Worm (Caenorhabditis elegans) whole organism, L2 larva: ENCODE results near the gene npr-18.

Experiments
- C34F6.9 ChIP-seq: fragments of 150-350 bp; optimal IDR thresholded peaks from 2 replicates; lab custom pipeline; 2014; ENCODE audit warnings: missing biosample characterization, missing genetic modification characterization
- F13H6.1 ChIP-seq: sonication (generic microtip); optimal IDR thresholded peaks from 2 replicates; lab custom pipeline; 2016; ENCODE audit warnings: missing genetic modification characterization, missing compliant biosample characterization
- R02D3.7 ChIP-seq: fragments of 150-350 bp; optimal IDR thresholded peaks from 2 replicates; lab custom pipeline; 2014; ENCODE audit warnings: missing biosample characterization, missing genetic modification characterization
- Y55F3AM.14 ChIP-seq: fragments of 200-800 bp; sonication (Bioruptor generic); optimal IDR thresholded peaks from 2 replicates; lab custom pipeline; 2018; ENCODE audit warnings: mild to moderate bottlenecking, missing genetic modification characterization, missing compliant biosample characterization
- ZK546.5 ChIP-seq: sonication (generic microtip); optimal IDR thresholded peaks from 2 replicates; lab custom pipeline; 2017; ENCODE audit warnings: missing biosample characterization, missing genetic modification characterization
- alr-1 ChIP-seq: fragments of 150-350 bp; optimal IDR thresholded peaks from 2 replicates; lab custom pipeline; 2014; ENCODE audit warnings: missing biosample characterization, missing genetic modification characterization
- aly-2 ChIP-seq: fragments of 150-350 bp; optimal IDR thresholded peaks from 2 replicates; lab custom pipeline; 2014; ENCODE audit warnings: missing biosample characterization, missing genetic modification characterization
- blmp-1 ChIP-seq: sonication (generic microtip); optimal IDR thresholded peaks from 2 replicates; lab custom pipeline; 2017; ENCODE audit warnings: missing genetic modification characterization, mild to moderate bottlenecking, missing compliant biosample characterization, antibody characterized with exemption, moderate library complexity; ENCODE audit not compliant: insufficient read depth
- ceh-82 ChIP-seq: fragments of 150-350 bp; optimal IDR thresholded peaks from 2 replicates; lab custom pipeline; 2014; ENCODE audit warnings: missing biosample characterization, missing genetic modification characterization
- crh-2 ChIP-seq: sonication (generic microtip); optimal IDR thresholded peaks from 2 replicates; lab custom pipeline; 2017; ENCODE audit warnings: missing biosample characterization, missing genetic modification characterization
- dmd-4 ChIP-seq: sonication (generic microtip); optimal IDR thresholded peaks from 2 replicates; lab custom pipeline; 2017; ENCODE audit warnings: missing biosample characterization, missing genetic modification characterization
- egl-27 ChIP-seq: sonication (generic microtip); optimal IDR thresholded peaks from 3 replicates; lab custom pipeline; 2017; ENCODE audit warnings: missing biosample characterization, missing genetic modification reagents, missing genetic modification characterization
- elt-1 ChIP-seq: fragments of 150-350 bp; optimal IDR thresholded peaks from 2 replicates; lab custom pipeline; 2014; ENCODE audit warnings: missing biosample characterization, missing genetic modification characterization
- elt-3 ChIP-seq: sonication (generic microtip); optimal IDR thresholded peaks from 2 replicates; lab custom pipeline; 2017; ENCODE audit warnings: missing biosample characterization, missing genetic modification characterization
- fos-1 ChIP-seq: fragments of 150-350 bp; optimal IDR thresholded peaks from 2 replicates; lab custom pipeline; 2014; ENCODE audit warnings: missing biosample characterization, missing genetic modification characterization
- gmeb-1 ChIP-seq: fragments of 150-350 bp; optimal IDR thresholded peaks from 2 replicates; lab custom pipeline; 2014; ENCODE audit warnings: missing biosample characterization, missing genetic modification characterization
- lin-13 ChIP-seq: fragments of 150-350 bp; optimal IDR thresholded peaks from 2 replicates; lab custom pipeline; 2014; ENCODE audit warnings: missing biosample characterization, missing genetic modification reagents, missing genetic modification characterization
- lin-39 ChIP-seq: fragments of 150-350 bp; optimal IDR thresholded peaks from 2 replicates; lab custom pipeline; 2014; ENCODE audit warnings: missing biosample characterization, missing genetic modification reagents, missing genetic modification characterization
- lsy-2 ChIP-seq, 2 experiments: fragments of 150-350 bp in 1 of 2; sonication (generic microtip) in 1 of 2; optimal IDR thresholded peaks; 2 replicates each; lab custom pipeline; 2014 to 2017; ENCODE audit warnings: missing biosample characterization in 2 of 2, missing genetic modification characterization in 2 of 2
- mab-5 ChIP-seq: fragments of 150-350 bp; optimal IDR thresholded peaks from 2 replicates; lab custom pipeline; 2014; ENCODE audit warnings: missing biosample characterization, missing genetic modification characterization
- mbf-1 ChIP-seq: sonication (generic microtip); optimal IDR thresholded peaks from 2 replicates; lab custom pipeline; 2017; ENCODE audit warnings: missing biosample characterization, missing genetic modification characterization
- mdl-1 ChIP-seq, 2 experiments: fragments of 150-350 bp in 1 of 2; sonication (generic microtip) in 1 of 2; optimal IDR thresholded peaks; 2 replicates each; lab custom pipeline; 2017; ENCODE audit warnings: missing biosample characterization in 2 of 2, missing genetic modification characterization in 2 of 2
- nhr-10 ChIP-seq: sonication (generic microtip); optimal IDR thresholded peaks from 2 replicates; lab custom pipeline; 2017; ENCODE audit warnings: missing biosample characterization, missing genetic modification characterization
- nhr-11 ChIP-seq: fragments of 150-350 bp; optimal IDR thresholded peaks from 2 replicates; lab custom pipeline; 2014; ENCODE audit warnings: missing biosample characterization, missing genetic modification characterization
- nhr-129 ChIP-seq: fragments of 150-350 bp; optimal IDR thresholded peaks from 2 replicates; lab custom pipeline; 2014; ENCODE audit warnings: missing biosample characterization, missing genetic modification characterization
- nhr-21 ChIP-seq: fragments of 150-350 bp; optimal IDR thresholded peaks from 2 replicates; lab custom pipeline; 2014; ENCODE audit warnings: missing biosample characterization, missing genetic modification characterization
- nhr-23 ChIP-seq: fragments of 150-350 bp; optimal IDR thresholded peaks from 2 replicates; lab custom pipeline; 2014; ENCODE audit warnings: missing biosample characterization, missing genetic modification reagents, missing genetic modification characterization
- nhr-25 ChIP-seq: fragments of 150-350 bp; sonication (generic microtip); optimal IDR thresholded peaks from 3 replicates; lab custom pipeline; 2014; ENCODE audit warnings: missing biosample characterization, missing genetic modification characterization
- nhr-6 ChIP-seq: fragments of 150-350 bp; optimal IDR thresholded peaks from 2 replicates; lab custom pipeline; 2014; ENCODE audit warnings: missing biosample characterization, missing genetic modification characterization
- nhr-77 ChIP-seq: fragments of 150-350 bp; optimal IDR thresholded peaks from 2 replicates; lab custom pipeline; 2014; ENCODE audit warnings: missing biosample characterization, missing genetic modification characterization
- peb-1 ChIP-seq: fragments of 150-350 bp; optimal IDR thresholded peaks from 2 replicates; lab custom pipeline; 2014; ENCODE audit warnings: missing biosample characterization, missing genetic modification characterization
- sem-4 ChIP-seq: fragments of 150-350 bp; optimal IDR thresholded peaks from 2 replicates; lab custom pipeline; 2014; ENCODE audit warnings: missing biosample characterization, missing genetic modification reagents, missing genetic modification characterization
- sma-3 ChIP-seq: sonication (generic microtip); optimal IDR thresholded peaks from 2 replicates; lab custom pipeline; 2016; ENCODE audit warnings: missing genetic modification reagents, missing genetic modification characterization, missing compliant biosample characterization
- sma-9 ChIP-seq, 2 experiments: fragments of 150-350 bp in 1 of 2; sonication (generic microtip) in 1 of 2; optimal IDR thresholded peaks; 2 replicates each; lab custom pipeline; 2014 to 2016; ENCODE audit warnings: missing genetic modification characterization in 2 of 2, mild to moderate bottlenecking in 1 of 2, missing biosample characterization in 1 of 2, missing compliant biosample characterization in 1 of 2, missing genetic modification reagents in 1 of 2, moderate library complexity in 1 of 2
- unc-55 ChIP-seq: fragments of 150-350 bp; sonication (generic microtip); optimal IDR thresholded peaks from 3 replicates; lab custom pipeline; 2014; ENCODE audit warnings: missing biosample characterization, missing genetic modification reagents, missing genetic modification characterization
- zag-1 ChIP-seq: fragments of 150-350 bp; optimal IDR thresholded peaks from 2 replicates; lab custom pipeline; 2014; ENCODE audit warnings: missing biosample characterization, missing genetic modification characterization
- ztf-1 ChIP-seq: fragments of 200-800 bp; sonication (Bioruptor generic); conservative IDR thresholded peaks from 2 replicates; pipeline ENCODE4 v1.3.6; 2022; ENCODE audit warnings: missing genetic modification characterization, missing compliant biosample characterization
- ztf-11 ChIP-seq: sonication (generic microtip); optimal IDR thresholded peaks from 2 replicates; lab custom pipeline; 2017; ENCODE audit warnings: missing biosample characterization, missing genetic modification characterization

The npr-18 gene

DNA sequence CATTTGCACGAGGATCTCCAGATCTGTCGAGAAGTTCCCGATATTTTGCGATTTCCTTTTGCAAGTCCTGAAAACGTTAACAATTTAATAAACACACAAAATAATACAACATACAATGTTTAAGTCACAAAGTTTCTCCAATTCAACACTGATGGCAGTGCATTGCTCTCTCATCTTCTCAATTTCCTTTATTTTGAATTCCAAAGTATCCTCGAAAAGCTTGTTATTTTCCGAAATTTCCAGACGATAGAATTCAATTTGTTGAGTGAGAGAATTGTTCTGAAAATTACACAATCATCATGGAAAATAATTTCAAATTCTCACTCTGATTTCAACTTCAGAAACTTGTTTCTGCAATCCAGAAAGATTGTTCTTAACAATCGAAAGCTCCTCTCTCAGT, 12.6 kb upstream of the npr-18 start:
- TF ChIP-seq gmeb-1 (tag; lab: Kevin White, UChicago), result no peak
- TF ChIP-seq ztf-11 (tag; lab: Kevin White, UChicago), result no peak
- TF ChIP-seq nhr-10 (tag; lab: Kevin White, UChicago), result no peak
- no peak for TF ChIP-seq aly-2 (tag; lab: Kevin White, UChicago)
- TF ChIP-seq nhr-77 (tag; lab: Kevin White, UChicago), result no peak
- TF ChIP-seq egl-27 (tag; lab: Kevin White, UChicago), result no peak
- no peak for TF ChIP-seq sem-4 (tag; lab: Kevin White, UChicago)
- TF ChIP-seq unc-55, result no peak

DNA sequence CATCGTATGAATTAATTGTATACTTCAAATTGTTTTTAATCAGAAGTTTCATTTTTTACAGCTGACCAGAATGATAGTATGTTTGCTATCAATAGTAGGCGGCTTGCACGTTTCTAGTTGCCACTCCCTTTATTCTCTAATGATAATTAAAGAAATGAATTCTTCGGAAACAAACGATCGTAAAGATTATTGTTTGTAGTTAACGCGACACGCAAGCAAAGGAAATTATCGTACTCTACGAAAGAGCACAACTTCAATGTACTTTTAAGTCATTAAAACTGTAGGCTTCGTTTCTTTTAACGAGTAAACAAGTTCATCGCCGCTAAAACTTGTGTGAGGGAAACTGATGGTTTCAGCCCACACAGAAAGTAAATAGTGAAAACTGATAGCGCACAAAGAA, 11.1 kb upstream of the npr-18 start:
- TF ChIP-seq fos-1, result peak; percentile 40
- TF ChIP-seq Y55F3AM.14, result no peak
- TF ChIP-seq sma-9 (GFP tag; optimal IDR thresholded peaks at IDR 0.05; lab: Kevin White, UChicago), result peak; percentile 52
- TF ChIP-seq sma-9 (tag; optimal IDR thresholded peaks at IDR 0.05; lab: Kevin White, UChicago), result no peak
- peak; percentile 50 for TF ChIP-seq crh-2 (tag; lab: Kevin White, UChicago)
- peak; percentile 39 for TF ChIP-seq gmeb-1 (tag; lab: Kevin White, UChicago)
- no peak for TF ChIP-seq sma-3 (GFP tag; lab: Kevin White, UChicago)
- no peak for TF ChIP-seq lsy-2 (tag; optimal IDR thresholded peaks at IDR 0.05; lab: Kevin White, UChicago)
- no peak for TF ChIP-seq nhr-25 (tag; lab: Kevin White, UChicago)
- TF ChIP-seq nhr-10 (tag; lab: Kevin White, UChicago), result no peak
- peak; percentile 39 for TF ChIP-seq F13H6.1 (tag; lab: Kevin White, UChicago)
- no peak for TF ChIP-seq nhr-11 (tag; lab: Kevin White, UChicago)

ce11 chrX:9680119-9680682, 10.3 kb upstream of the npr-18 start, which contains the start of gene ifp-1:
Gene ifp-1 (minus strand): TSS chrX:9680169.
- TF ChIP-seq sma-9 (GFP tag; optimal IDR thresholded peaks at IDR 0.05; lab: Kevin White, UChicago) (peak; percentile 37), sma-9 (tag; optimal IDR thresholded peaks at IDR 0.05; lab: Kevin White, UChicago) (no peak), nhr-129 (tag; lab: Kevin White, UChicago) (no peak), egl-27 (tag; lab: Kevin White, UChicago) (no peak), elt-1 (tag; lab: Kevin White, UChicago) (no peak), mbf-1 (tag; lab: Kevin White, UChicago) (no peak), elt-3 (tag; lab: Kevin White, UChicago) (no peak), mdl-1 (tag; optimal IDR thresholded peaks at IDR 0.05; lab: Kevin White, UChicago) (peak in 1 of 2 experiments; percentile 34), nhr-10 (tag; lab: Kevin White, UChicago) (no peak), R02D3.7 (tag; lab: Kevin White, UChicago) (no peak), zag-1 (no peak), unc-55 (no peak), lin-13 (GFP tag; lab: Kevin White, UChicago) (no peak), ztf-11 (tag; lab: Kevin White, UChicago) (no peak), aly-2 (tag; lab: Kevin White, UChicago) (no peak), nhr-6 (tag; lab: Kevin White, UChicago) (no peak), nhr-21 (tag; lab: Kevin White, UChicago) (no peak), nhr-77 (tag; lab: Kevin White, UChicago) (no peak), Y55F3AM.14 (no peak), sma-3 (GFP tag; lab: Kevin White, UChicago) (no peak), lin-39 (tag; lab: Kevin White, UChicago) (no peak), F13H6.1 (tag; lab: Kevin White, UChicago) (no peak), lsy-2 (tag; optimal IDR thresholded peaks at IDR 0.05; lab: Kevin White, UChicago) (no peak), C34F6.9 (no peak), ZK546.5 (tag; lab: Kevin White, UChicago) (no peak), alr-1 (no peak), ztf-1 (GFP tag; lab: Robert Waterston, UW) (no peak), nhr-11 (tag; lab: Kevin White, UChicago) (no peak), gmeb-1 (tag; lab: Kevin White, UChicago) (peak; percentile 53), ceh-82 (no peak), nhr-23 (no peak), mab-5 (tag; lab: Kevin White, UChicago) (no peak), blmp-1 (no peak), crh-2 (tag; lab: Kevin White, UChicago) (peak; percentile 49), fos-1 (peak; percentile 88), peb-1 (tag; lab: Kevin White, UChicago) (no peak), dmd-4 (tag; lab: Kevin White, UChicago) (no peak)
- TF ChIP-seq, all 48 proteins: peak for 5
